Fruit fly (Drosophila melanogaster) whole organism, embryonic: ENCODE results near the gene sloth1.

Experiments used
- Abd-B ChIP-seq: fragments of 200-800 bp; sonication (Bioruptor generic); optimal IDR thresholded peaks from 2 replicates; lab custom pipeline; 2018; ENCODE audit warnings: missing biosample characterization, mild to moderate bottlenecking, missing genetic modification characterization, moderate library complexity
- Bgb ChIP-seq: fragments of 200-800 bp; sonication (Bioruptor generic); IDR thresholded peaks from 2 replicates; pipeline ENCODE4 v1.3.6; 2022; ENCODE audit warnings: missing biosample characterization, missing genetic modification characterization; ENCODE audit not compliant: partially characterized antibody
- CG10147 ChIP-seq: fragments of 200-800 bp; sonication (Bioruptor generic); optimal IDR thresholded peaks from 2 replicates; lab custom pipeline; 2019; ENCODE audit warnings: missing biosample characterization, mild to moderate bottlenecking, missing genetic modification characterization, moderate library complexity
- CG11398 ChIP-seq: fragments of 200-800 bp; sonication (Bioruptor generic); optimal IDR thresholded peaks from 2 replicates; lab custom pipeline; 2016; ENCODE audit warnings: missing biosample characterization, missing genetic modification characterization
- CG12071 ChIP-seq: fragments of 200-800 bp; sonication (Bioruptor generic); optimal IDR thresholded peaks from 3 replicates; lab custom pipeline; 2018; ENCODE audit warnings: missing biosample characterization, mild to moderate bottlenecking, missing genetic modification characterization
- CG12104 ChIP-seq: fragments of 200-800 bp; sonication (Bioruptor generic); optimal IDR thresholded peaks from 3 replicates; lab custom pipeline; 2016; ENCODE audit warnings: missing biosample characterization, missing genetic modification characterization
- CG12299 ChIP-seq: fragments of 200-800 bp; sonication (Bioruptor generic); optimal IDR thresholded peaks from 2 replicates; lab custom pipeline; 2018; ENCODE audit warnings: missing biosample characterization, mild to moderate bottlenecking, missing genetic modification characterization
- CG13287 ChIP-seq: fragments of 200-800 bp; sonication (Bioruptor generic); IDR thresholded peaks from 2 replicates; pipeline ENCODE4 v1.3.6; 2022; ENCODE audit warnings: missing biosample characterization, missing genetic modification characterization; ENCODE audit not compliant: partially characterized antibody
- CG14710 ChIP-seq: fragments of 200-800 bp; sonication (Bioruptor generic); optimal IDR thresholded peaks from 3 replicates; lab custom pipeline; 2019; ENCODE audit warnings: missing biosample characterization, mild to moderate bottlenecking, missing genetic modification characterization, moderate library complexity
- CG16779 ChIP-seq: fragments of 200-800 bp; sonication (Bioruptor generic); IDR thresholded peaks from 2 replicates; pipeline ENCODE4 v1.3.6; 2022; ENCODE audit warnings: missing biosample characterization, missing genetic modification characterization
- CG2875 ChIP-seq: fragments of 200-800 bp; sonication (Bioruptor generic); optimal IDR thresholded peaks from 2 replicates; lab custom pipeline; 2017; ENCODE audit warnings: missing biosample characterization, mild to moderate bottlenecking, missing genetic modification characterization, missing genetic modification reagents
- CG31388 ChIP-seq: fragments of 200-800 bp; sonication (Bioruptor generic); optimal IDR thresholded peaks from 2 replicates; lab custom pipeline; 2016; ENCODE audit warnings: missing biosample characterization, missing genetic modification characterization
- CG3163 ChIP-seq: fragments of 200-800 bp; sonication (Bioruptor generic); optimal IDR thresholded peaks from 3 replicates; lab custom pipeline; 2016; ENCODE audit warnings: missing biosample characterization, missing genetic modification characterization
- CG32767 ChIP-seq: fragments of 200-800 bp; sonication (Bioruptor generic); IDR thresholded peaks from 2 replicates; pipeline ENCODE4 v1.3.6; 2022; ENCODE audit warnings: missing biosample characterization, missing genetic modification characterization
- CG3838 ChIP-seq: fragments of 200-800 bp; sonication (Bioruptor generic); optimal IDR thresholded peaks from 3 replicates; lab custom pipeline; 2016; ENCODE audit warnings: missing biosample characterization, missing genetic modification characterization
- CG7928 ChIP-seq: fragments of 200-800 bp; sonication (Bioruptor generic); optimal IDR thresholded peaks from 2 replicates; lab custom pipeline; 2017; ENCODE audit warnings: missing biosample characterization, mild to moderate bottlenecking, missing genetic modification characterization
- CG7987 ChIP-seq: fragments of 200-800 bp; sonication (Bioruptor generic); optimal IDR thresholded peaks from 2 replicates; lab custom pipeline; 2018; ENCODE audit warnings: missing biosample characterization, mild to moderate bottlenecking, missing genetic modification characterization, moderate library complexity
- Camta ChIP-seq: fragments of 200-800 bp; sonication (Bioruptor generic); optimal IDR thresholded peaks from 2 replicates; lab custom pipeline; 2016; ENCODE audit warnings: missing biosample characterization, missing genetic modification characterization
- CrebB ChIP-seq: fragments of 200-800 bp; sonication (Bioruptor generic); optimal IDR thresholded peaks from 3 replicates; lab custom pipeline; 2018; ENCODE audit warnings: missing biosample characterization, mild to moderate bottlenecking, missing genetic modification characterization
- Dbx ChIP-seq: fragments of 200-800 bp; sonication (Bioruptor generic); IDR thresholded peaks from 3 replicates; pipeline ENCODE4 v1.3.6; 2022; ENCODE audit warnings: missing biosample characterization, missing genetic modification characterization
- Dref ChIP-seq: fragments of 200-800 bp; sonication (Bioruptor generic); IDR thresholded peaks from 2 replicates; pipeline ENCODE4 v1.3.6; 2022; ENCODE audit warnings: missing biosample characterization, missing genetic modification characterization
- Hand ChIP-seq: fragments of 200-800 bp; sonication (Bioruptor generic); optimal IDR thresholded peaks from 2 replicates; lab custom pipeline; 2017; ENCODE audit warnings: mild to moderate bottlenecking, missing biosample characterization, missing genetic modification reagents, missing genetic modification characterization
- Lim3 ChIP-seq: fragments of 200-800 bp; sonication (Bioruptor generic); IDR thresholded peaks from 2 replicates; pipeline ENCODE4 v1.3.6; 2022; ENCODE audit warnings: missing biosample characterization, missing genetic modification characterization
- NC2α ChIP-seq: fragments of 200-800 bp; sonication (Bioruptor generic); optimal IDR thresholded peaks from 2 replicates; lab custom pipeline; 2016; ENCODE audit warnings: missing biosample characterization, missing genetic modification characterization
- Neu2 ChIP-seq: fragments of 200-800 bp; sonication (Bioruptor generic); optimal IDR thresholded peaks from 3 replicates; lab custom pipeline; 2016; ENCODE audit warnings: missing biosample characterization, missing genetic modification characterization, borderline replicate concordance
- Ravus ChIP-seq: fragments of 200-800 bp; sonication (Bioruptor generic); IDR thresholded peaks from 2 replicates; pipeline ENCODE4 v1.3.6; 2022; ENCODE audit warnings: missing biosample characterization, missing genetic modification characterization
- Rfx ChIP-seq: fragments of 200-800 bp; sonication (Bioruptor generic); IDR thresholded peaks from 2 replicates; pipeline ENCODE4 v1.3.6; 2022; ENCODE audit warnings: missing biosample characterization, missing genetic modification characterization
- Spps ChIP-seq: fragments of 200-800 bp; sonication (Bioruptor generic); optimal IDR thresholded peaks from 2 replicates; lab custom pipeline; 2018; ENCODE audit warnings: missing biosample characterization, mild to moderate bottlenecking, missing genetic modification characterization
- Usf ChIP-seq: fragments of 200-800 bp; sonication (Bioruptor generic); optimal IDR thresholded peaks from 2 replicates; lab custom pipeline; 2017; ENCODE audit warnings: missing genotype, missing biosample characterization, missing genetic modification characterization
- ems ChIP-seq: fragments of 200-800 bp; sonication (Bioruptor generic); optimal IDR thresholded peaks from 3 replicates; lab custom pipeline; 2016; ENCODE audit warnings: missing biosample characterization, missing genetic modification characterization
- gcm2 ChIP-seq: fragments of 200-800 bp; sonication (Bioruptor generic); optimal IDR thresholded peaks from 2 replicates; lab custom pipeline; 2016; ENCODE audit warnings: missing biosample characterization, missing genetic modification characterization
- gfzf ChIP-seq: fragments of 200-800 bp; sonication (Bioruptor generic); optimal IDR thresholded peaks from 2 replicates; lab custom pipeline; 2016; ENCODE audit warnings: missing biosample characterization, mild to moderate bottlenecking, missing genetic modification characterization, moderate library complexity
- gsb-n ChIP-seq: fragments of 200-800 bp; sonication (Bioruptor generic); optimal IDR thresholded peaks from 3 replicates; lab custom pipeline; 2018; ENCODE audit warnings: missing biosample characterization, mild to moderate bottlenecking, missing genetic modification characterization
- hbn ChIP-seq: fragments of 200-800 bp; sonication (Bioruptor generic); IDR thresholded peaks from 2 replicates; pipeline ENCODE4 v1.3.6; 2022; ENCODE audit warnings: missing biosample characterization, missing genetic modification characterization; ENCODE audit not compliant: partially characterized antibody
- kah ChIP-seq: fragments of 200-800 bp; sonication (Bioruptor generic); optimal IDR thresholded peaks from 2 replicates; lab custom pipeline; 2018; ENCODE audit warnings: missing biosample characterization, mild to moderate bottlenecking, missing genetic modification characterization
- lbe ChIP-seq: fragments of 200-800 bp; sonication (Bioruptor generic); optimal IDR thresholded peaks from 2 replicates; lab custom pipeline; 2016; ENCODE audit warnings: missing biosample characterization, mild to moderate bottlenecking, missing genetic modification characterization
- nerfin-2 ChIP-seq: fragments of 200-800 bp; sonication (Bioruptor generic); IDR thresholded peaks from 2 replicates; pipeline ENCODE4 v1.3.6; 2022; ENCODE audit warnings: missing biosample characterization, missing genetic modification characterization; ENCODE audit not compliant: partially characterized antibody
- onecut ChIP-seq: fragments of 200-800 bp; sonication (Bioruptor generic); IDR thresholded peaks from 2 replicates; pipeline ENCODE4 v1.3.6; 2022; ENCODE audit warnings: missing biosample characterization, missing genetic modification characterization
- p53 ChIP-seq: fragments of 200-800 bp; sonication (Bioruptor generic); optimal IDR thresholded peaks from 2 replicates; lab custom pipeline; 2016; ENCODE audit warnings: missing biosample characterization, missing genetic modification characterization
- sc ChIP-seq, 3 experiments: fragments of >200 bp in 2 of 3; fragments of 200-800 bp in 1 of 3; sonication (Bioruptor generic) in 1 of 3; optimal IDR thresholded peaks; 2 replicates in 2 of 3; 3 replicates in 1 of 3; lab custom pipeline; 2017; ENCODE audit warnings: mild to moderate bottlenecking in 1 of 3, missing biosample characterization in 1 of 3, missing genetic modification characterization in 1 of 3, missing genetic modification reagents in 1 of 3
- seq ChIP-seq: fragments of 200-800 bp; sonication (Bioruptor generic); IDR thresholded peaks from 2 replicates; pipeline ENCODE4 v1.3.6; 2022; ENCODE audit warnings: missing biosample characterization, missing genetic modification characterization
- sim ChIP-seq: fragments of 200-800 bp; sonication (Bioruptor generic); IDR thresholded peaks from 2 replicates; pipeline ENCODE4 v1.3.6; 2022; ENCODE audit warnings: missing biosample characterization, missing genetic modification characterization
- sisA ChIP-seq: fragments of 200-800 bp; sonication (Bioruptor generic); IDR thresholded peaks from 2 replicates; pipeline ENCODE4 v1.3.6; 2022; ENCODE audit warnings: missing biosample characterization, missing genetic modification characterization
- slbo ChIP-seq: fragments of 200-800 bp; sonication (Bioruptor generic); IDR thresholded peaks from 2 replicates; pipeline ENCODE4 v1.3.6; 2022; ENCODE audit warnings: missing biosample characterization, missing genetic modification characterization
- tin ChIP-seq: fragments of 200-800 bp; sonication (Bioruptor generic); optimal IDR thresholded peaks from 3 replicates; lab custom pipeline; 2016; ENCODE audit warnings: missing biosample characterization, missing genetic modification characterization
- tx ChIP-seq: fragments of 200-800 bp; sonication (Bioruptor generic); optimal IDR thresholded peaks from 2 replicates; lab custom pipeline; 2016; ENCODE audit warnings: missing biosample characterization, missing genetic modification characterization
- unpg ChIP-seq: fragments of 200-800 bp; sonication (Bioruptor generic); optimal IDR thresholded peaks from 3 replicates; lab custom pipeline; 2018; ENCODE audit warnings: missing biosample characterization, mild to moderate bottlenecking, missing genetic modification characterization, moderate library complexity
- zen ChIP-seq: fragments of 200-800 bp; sonication (Bioruptor generic); optimal IDR thresholded peaks from 3 replicates; lab custom pipeline; 2018; ENCODE audit warnings: missing biosample characterization, mild to moderate bottlenecking, missing genetic modification characterization, moderate library complexity

sloth1 gene

dm6 chrX:6969364-6970137 lies 41.6 kb upstream of the sloth1 start, which contains the start of gene CG4586 (continued):
- TF ChIP-seq CG12071 (GFP tag; lab: Kevin White, UChicago): peak; percentile 99
- peak; percentile 92 for TF ChIP-seq onecut (GFP tag; lab: Robert Waterston, UW)
- peak; percentile 81 for TF ChIP-seq zen (tag; lab: Kevin White, UChicago)
- TF ChIP-seq CG7928: peak; percentile 80
- peak; percentile 97 for TF ChIP-seq ems (GFP tag; lab: Kevin White, UChicago)
- peak; percentile 95 for TF ChIP-seq CG7987 (GFP tag; lab: Kevin White, UChicago)
- peak; percentile 83 for TF ChIP-seq CG14710 (tag; lab: Kevin White, UChicago)
- TF ChIP-seq NC2α (GFP tag; lab: Kevin White, UChicago): peak; percentile 89
- no peak for TF ChIP-seq gfzf (GFP tag; lab: Kevin White, UChicago)
- TF ChIP-seq CG12104 (GFP tag; lab: Kevin White, UChicago): peak; percentile 91
- TF ChIP-seq CG3838 (GFP tag; lab: Kevin White, UChicago): peak; percentile 78
- TF ChIP-seq unpg (GFP tag; lab: Kevin White, UChicago): peak; percentile 98
- TF ChIP-seq CG10147 (GFP tag; lab: Kevin White, UChicago): peak; percentile 96
- peak; percentile 58; the same call in 1 of the 2 replicates for TF ChIP-seq Lim3 (GFP tag; lab: Robert Waterston, UW)
- TF ChIP-seq Dref (GFP tag; lab: Robert Waterston, UW): no peak; the same call in 1 of the 2 replicates
- peak; percentile 93 for TF ChIP-seq CG2875 (GFP tag; lab: Kevin White, UChicago)
- TF ChIP-seq Spps (tag; lab: Kevin White, UChicago): peak; percentile 72
- peak; percentile 84 for TF ChIP-seq kah (GFP tag; lab: Kevin White, UChicago)
- peak; percentile 87 for TF ChIP-seq gsb-n (tag; lab: Kevin White, UChicago)
- peak; percentile 62 for TF ChIP-seq Neu2 (GFP tag; lab: Kevin White, UChicago)
- TF ChIP-seq CG11398 (GFP tag; lab: Kevin White, UChicago): peak; percentile 95
- TF ChIP-seq nerfin-2: no peak

- TF ChIP-seq Dbx (GFP tag; lab: Robert Waterston, UW): 0 out of 3 replicates have a peak, but pooled peaks have one; percentile 38
- TF ChIP-seq Abd-B (GFP tag; lab: Kevin White, UChicago): peak; percentile 25
- TF ChIP-seq p53 (GFP tag; lab: Kevin White, UChicago): no peak
- TF ChIP-seq CrebB: no peak
- no peak for TF ChIP-seq Ravus
- no peak for TF ChIP-seq CG7987 (GFP tag; lab: Kevin White, UChicago)
- TF ChIP-seq Rfx (GFP tag; lab: Robert Waterston, UW): peak; percentile 54
- no peak for TF ChIP-seq tx (GFP tag; lab: Kevin White, UChicago)
- TF ChIP-seq Bgb (GFP tag; lab: Robert Waterston, UW): no peak
- no peak for TF ChIP-seq gcm2
- TF ChIP-seq sim: no peak
- no peak for TF ChIP-seq Hand (GFP tag; lab: Kevin White, UChicago)
- no peak for TF ChIP-seq CG32767
- peak; percentile 27 for TF ChIP-seq tin (GFP tag; lab: Kevin White, UChicago)
- no peak for TF ChIP-seq sisA (GFP tag; lab: Robert Waterston, UW)
- TF ChIP-seq hbn (GFP tag; lab: Robert Waterston, UW): no peak; the same call in 1 of the 2 replicates
- TF ChIP-seq sc (optimal IDR thresholded peaks at IDR 0.05; lab: Kevin White, UChicago): no peak
- TF ChIP-seq sc (GFP tag; optimal IDR thresholded peaks at IDR 0.05; lab: Kevin White, UChicago): no peak
- no peak for TF ChIP-seq CG7928
- TF ChIP-seq CG31388 (GFP tag; lab: Kevin White, UChicago): no peak
- TF ChIP-seq CG12299 (tag; lab: Kevin White, UChicago): no peak
- no peak for TF ChIP-seq Camta
- TF ChIP-seq CG16779 (GFP tag; lab: Robert Waterston, UW): no peak
- TF ChIP-seq slbo (GFP tag; lab: Robert Waterston, UW): peak; percentile 78
- peak; percentile 7 for TF ChIP-seq CG3163
- TF ChIP-seq seq (GFP tag; lab: Robert Waterston, UW): no peak
- TF ChIP-seq Usf: no peak
- no peak for TF ChIP-seq lbe (GFP tag; lab: Kevin White, UChicago)
- peak; percentile 8; the same call in 1 of the 2 replicates for TF ChIP-seq CG13287 (GFP tag; lab: Robert Waterston, UW)
Measured at dm6 chrX:6973340-6973739, 37.8 kb upstream of the sloth1 start, which contains the start of gene CG3040. Gene CG3040, minus strand, starts transcription at chrX:6973393.
